Worm (Caenorhabditis elegans) whole organism, L1 larva: ENCODE results near the gene F40F8.4.

Experiments
- C16A3.4 ChIP-seq: fragments of 150-350 bp; optimal IDR thresholded peaks from 2 replicates; lab custom pipeline; 2014; ENCODE audit warnings: missing biosample characterization, missing genetic modification characterization
- aly-2 ChIP-seq: fragments of 150-350 bp; optimal IDR thresholded peaks from 2 replicates; lab custom pipeline; 2014; ENCODE audit warnings: missing biosample characterization, missing genetic modification characterization
- ceh-63 ChIP-seq: fragments of 200-800 bp; sonication (Bioruptor generic); optimal IDR thresholded peaks from 2 replicates; lab custom pipeline; 2018; ENCODE audit warnings: mild to moderate bottlenecking, missing genetic modification characterization, missing compliant biosample characterization
- efl-1 ChIP-seq, 4 experiments: fragments of 150-350 bp; optimal IDR thresholded peaks in 3 of 4; peaks in 1 of 4; 1 replicate in 1 of 4; 2 replicates in 3 of 4; lab custom pipeline; 2014; ENCODE audit warnings: missing biosample characterization in 2 of 4, missing genetic modification characterization in 2 of 4, missing genetic modification reagents in 2 of 4
- egl-13 ChIP-seq: sonication (generic microtip); optimal IDR thresholded peaks from 2 replicates; lab custom pipeline; 2016; ENCODE audit warnings: missing genotype, missing genetic modification reagents, missing genetic modification characterization, missing compliant biosample characterization
- ets-5 ChIP-seq: fragments of 200-800 bp; sonication (Bioruptor generic); IDR thresholded peaks from 2 replicates; pipeline ENCODE4 v1.3.6; 2022; ENCODE audit warnings: missing genetic modification characterization, missing compliant biosample characterization
- fkh-10 ChIP-seq: sonication (generic microtip); optimal IDR thresholded peaks from 2 replicates; lab custom pipeline; 2017; ENCODE audit warnings: missing biosample characterization, missing genetic modification reagents, missing genetic modification characterization
- fos-1 ChIP-seq: fragments of 150-350 bp; optimal IDR thresholded peaks from 2 replicates; lab custom pipeline; 2014; ENCODE audit warnings: missing biosample characterization, missing genetic modification characterization
- grh-1 ChIP-seq: fragments of 200-800 bp; sonication (Bioruptor generic); IDR thresholded peaks from 2 replicates; pipeline ENCODE4 v1.3.6; 2022; ENCODE audit warnings: missing genetic modification reagents, missing genetic modification characterization, missing compliant biosample characterization
- jun-1 ChIP-seq: fragments of 150-350 bp; optimal IDR thresholded peaks from 2 replicates; lab custom pipeline; 2014; ENCODE audit warnings: missing biosample characterization, missing genetic modification reagents, missing genetic modification characterization
- lin-14 ChIP-seq: fragments of 200-800 bp; sonication (Bioruptor generic); optimal IDR thresholded peaks from 2 replicates; lab custom pipeline; 2018; ENCODE audit warnings: mild to moderate bottlenecking, missing genetic modification characterization, moderate library complexity, missing compliant biosample characterization
- lin-35 ChIP-seq, 2 experiments: fragments of 150-350 bp; optimal IDR thresholded peaks; 2 replicates each; lab custom pipeline; 2014; ENCODE audit warnings: missing biosample characterization in 2 of 2, missing genetic modification characterization in 2 of 2, missing genetic modification reagents in 2 of 2
- nhr-11 ChIP-seq: fragments of 150-350 bp; optimal IDR thresholded peaks from 2 replicates; lab custom pipeline; 2014; ENCODE audit warnings: missing biosample characterization, missing genetic modification characterization
- nhr-12 ChIP-seq: sonication (generic microtip); optimal IDR thresholded peaks from 2 replicates; lab custom pipeline; 2017; ENCODE audit warnings: missing biosample characterization, missing genetic modification characterization
- pqm-1 ChIP-seq: sonication (generic microtip); optimal IDR thresholded peaks from 3 replicates; lab custom pipeline; 2017; ENCODE audit warnings: missing biosample characterization, missing genetic modification characterization
- swsn-7 ChIP-seq: sonication (generic microtip); optimal IDR thresholded peaks from 2 replicates; lab custom pipeline; 2016; ENCODE audit warnings: missing genetic modification characterization, missing compliant biosample characterization
- tbx-2 ChIP-seq: sonication (generic microtip); optimal IDR thresholded peaks from 2 replicates; lab custom pipeline; 2016; ENCODE audit warnings: missing genetic modification characterization, missing compliant biosample characterization
- tlp-1 ChIP-seq: fragments of 150-350 bp; optimal IDR thresholded peaks from 2 replicates; lab custom pipeline; 2014; ENCODE audit warnings: missing biosample characterization, missing genetic modification characterization
- unc-130 ChIP-seq: fragments of 150-350 bp; optimal IDR thresholded peaks from 2 replicates; lab custom pipeline; 2017; ENCODE audit warnings: missing biosample characterization, missing genetic modification characterization, inconsistent platforms
- xbp-1 ChIP-seq: sonication (generic microtip); optimal IDR thresholded peaks from 2 replicates; lab custom pipeline; 2016; ENCODE audit warnings: missing genetic modification characterization, missing compliant biosample characterization
- zip-4 ChIP-seq: fragments of 200-800 bp; sonication (Bioruptor generic); optimal IDR thresholded peaks from 2 replicates; lab custom pipeline; 2018; ENCODE audit warnings: mild to moderate bottlenecking, missing genetic modification characterization, moderate library complexity, missing compliant biosample characterization

F40F8.4 gene

ce11 chrII:11094431-11094830 is 45.6 kb downstream of the F40F8.4 start:
- no peak for TF ChIP-seq tlp-1 (tag; lab: Kevin White, UChicago)
- TF ChIP-seq jun-1 (tag; lab: Kevin White, UChicago): no peak
- no peak for TF ChIP-seq ets-5 (GFP tag; lab: Robert Waterston, UW)
- TF ChIP-seq zip-4 (GFP tag; lab: Kevin White, UChicago): no peak
- TF ChIP-seq grh-1: no peak
- no peak for TF ChIP-seq xbp-1 (tag; lab: Kevin White, UChicago)
- TF ChIP-seq fos-1 (tag; lab: Kevin White, UChicago): no peak
- TF ChIP-seq pqm-1 (tag; lab: Kevin White, UChicago): no peak

- no peak for TF ChIP-seq lin-35 (GFP tag; optimal IDR thresholded peaks at IDR 0.05; lab: Kevin White, UChicago)
- TF ChIP-seq egl-13 (tag; lab: Kevin White, UChicago): no peak
- TF ChIP-seq C16A3.4 (tag; lab: Kevin White, UChicago): no peak
- no peak for TF ChIP-seq swsn-7 (tag; lab: Kevin White, UChicago)
- TF ChIP-seq nhr-11: no peak
- TF ChIP-seq zip-4 (GFP tag; lab: Kevin White, UChicago): no peak
- TF ChIP-seq ceh-63 (GFP tag; lab: Kevin White, UChicago): no peak
- no peak for TF ChIP-seq aly-2 (tag; lab: Kevin White, UChicago)
- no peak for TF ChIP-seq tbx-2 (tag; lab: Kevin White, UChicago)
These were observed 47.6 kb downstream of the F40F8.4 start, which contains the start of gene rpl-42 for ce11 chrII:11092413-11092812. rpl-42 (plus strand) TSS chrII:11092713.

ce11 chrII:11091577-11091976 is 48.5 kb downstream of the F40F8.4 start:
- TF ChIP-seq lin-14 (GFP tag; lab: Kevin White, UChicago) (peak; percentile 69), efl-1 (optimal IDR thresholded peaks at IDR 0.05; lab: Kevin White, UChicago) (no peak), efl-1 (GFP tag; optimal IDR thresholded peaks at IDR 0.05 in 1 of 2; lab: Kevin White, UChicago) (no peak), fkh-10 (GFP tag; lab: Kevin White, UChicago) (peak; percentile 75), nhr-12 (no peak), unc-130 (no peak)
